Worm (Caenorhabditis elegans) whole organism, late embryonic: ENCODE measurements around the gene srw-29.
A peak's percentile ranks its signal among the peaks of the same experiment; 100 is the strongest.
"Not testable (repeated sequence)": the region's sequence is repeated elsewhere in the genome, so short reads cannot be mapped to it uniquely, and the experiment has no call there.

Source experiments
- C08G9.2 ChIP-seq: sonication (generic microtip); optimal IDR thresholded peaks from 2 replicates; lab custom pipeline; 2016; ENCODE audit warnings: mild to moderate bottlenecking, missing genetic modification characterization, moderate library complexity, missing compliant biosample characterization
- C38D4.7 ChIP-seq: fragments of 200-800 bp; sonication (Bioruptor generic); optimal IDR thresholded peaks from 2 replicates; lab custom pipeline; 2018; ENCODE audit warnings: mild to moderate bottlenecking, missing genetic modification characterization, moderate library complexity, missing compliant biosample characterization
- Y22D7AL.16 ChIP-seq: sonication (generic microtip); optimal IDR thresholded peaks from 2 replicates; lab custom pipeline; 2016; ENCODE audit warnings: missing genetic modification characterization, missing compliant biosample characterization
- ceh-19 ChIP-seq: fragments of 200-800 bp; sonication (Bioruptor generic); optimal IDR thresholded peaks from 2 replicates; lab custom pipeline; 2018; ENCODE audit warnings: mild to moderate bottlenecking, missing genetic modification characterization, missing compliant biosample characterization
- ceh-22 ChIP-seq: sonication (generic microtip); optimal IDR thresholded peaks from 2 replicates; lab custom pipeline; 2017; ENCODE audit warnings: missing biosample characterization, missing genetic modification characterization
- ceh-30 ChIP-seq: fragments of 150-350 bp; optimal IDR thresholded peaks from 2 replicates; lab custom pipeline; 2014; ENCODE audit warnings: missing biosample characterization, missing genetic modification characterization
- ceh-31 ChIP-seq: sonication (generic microtip); optimal IDR thresholded peaks from 2 replicates; lab custom pipeline; 2016; ENCODE audit warnings: missing genetic modification characterization, missing compliant biosample characterization
- ceh-6 ChIP-seq: fragments of 200-800 bp; sonication (Bioruptor generic); optimal IDR thresholded peaks from 2 replicates; lab custom pipeline; 2018; ENCODE audit warnings: mild to moderate bottlenecking, missing genetic modification characterization, missing compliant biosample characterization
- ceh-9 ChIP-seq: sonication (generic microtip); optimal IDR thresholded peaks from 2 replicates; lab custom pipeline; 2016; ENCODE audit warnings: mild to moderate bottlenecking, missing genetic modification characterization, inconsistent platforms, missing compliant biosample characterization
- che-1 ChIP-seq: sonication (generic microtip); optimal IDR thresholded peaks from 2 replicates; lab custom pipeline; 2016; ENCODE audit warnings: mild to moderate bottlenecking, missing genetic modification characterization, missing compliant biosample characterization
- dmd-4 ChIP-seq: sonication (generic microtip); optimal IDR thresholded peaks from 2 replicates; lab custom pipeline; 2016; ENCODE audit warnings: borderline replicate concordance, missing genetic modification characterization, missing compliant biosample characterization
- elt-2 ChIP-seq: sonication (generic microtip); optimal IDR thresholded peaks from 2 replicates; lab custom pipeline; 2016; ENCODE audit warnings: missing genetic modification reagents, missing genetic modification characterization, missing compliant biosample characterization
- elt-4 ChIP-seq: sonication (generic microtip); optimal IDR thresholded peaks from 2 replicates; lab custom pipeline; 2016; ENCODE audit warnings: missing genetic modification characterization, missing compliant biosample characterization
- ets-4 ChIP-seq: sonication (generic microtip); optimal IDR thresholded peaks from 2 replicates; lab custom pipeline; 2016; ENCODE audit warnings: missing genetic modification characterization, missing compliant biosample characterization
- fax-1 ChIP-seq: sonication (generic microtip); optimal IDR thresholded peaks from 2 replicates; lab custom pipeline; 2016; ENCODE audit warnings: missing genotype, missing genetic modification characterization, missing compliant biosample characterization
- fkh-10 ChIP-seq: fragments of 150-350 bp; optimal IDR thresholded peaks from 2 replicates; lab custom pipeline; 2014; ENCODE audit warnings: missing biosample characterization, missing genetic modification reagents, missing genetic modification characterization
- gmeb-2 ChIP-seq: sonication (generic microtip); optimal IDR thresholded peaks from 2 replicates; lab custom pipeline; 2016; ENCODE audit warnings: missing genetic modification characterization, inconsistent platforms, missing compliant biosample characterization
- lim-6 ChIP-seq: sonication (generic microtip); optimal IDR thresholded peaks from 2 replicates; lab custom pipeline; 2016; ENCODE audit warnings: missing genetic modification characterization, missing compliant biosample characterization
- lin-11 ChIP-seq: fragments of 200-800 bp; sonication (Bioruptor generic); optimal IDR thresholded peaks from 2 replicates; lab custom pipeline; 2018; ENCODE audit warnings: mild to moderate bottlenecking, missing genetic modification characterization, missing compliant biosample characterization
- mec-3 ChIP-seq: sonication (generic microtip); optimal IDR thresholded peaks from 2 replicates; lab custom pipeline; 2016; ENCODE audit warnings: borderline replicate concordance, missing genetic modification characterization, missing compliant biosample characterization
- odd-2 ChIP-seq: sonication (generic microtip); optimal IDR thresholded peaks from 2 replicates; lab custom pipeline; 2017; ENCODE audit warnings: antibody characterized with exemption, mild to moderate bottlenecking, missing genetic modification characterization, missing compliant biosample characterization
- pros-1 ChIP-seq: fragments of 150-350 bp; optimal IDR thresholded peaks from 2 replicates; lab custom pipeline; 2014; ENCODE audit warnings: missing biosample characterization, missing genetic modification reagents, missing genetic modification characterization
- sox-2 ChIP-seq: fragments of 200-800 bp; sonication (Bioruptor generic); IDR thresholded peaks from 2 replicates; pipeline ENCODE4 v1.3.6; 2022; ENCODE audit warnings: missing genetic modification reagents, missing genetic modification characterization, missing compliant biosample characterization
- sox-4 ChIP-seq: sonication (generic microtip); optimal IDR thresholded peaks from 2 replicates; lab custom pipeline; 2017; ENCODE audit warnings: mild to moderate bottlenecking, missing genetic modification characterization, inconsistent platforms, missing compliant biosample characterization
- syd-9 ChIP-seq: sonication (generic microtip); optimal IDR thresholded peaks from 2 replicates; lab custom pipeline; 2016; ENCODE audit warnings: mild to moderate bottlenecking, missing genetic modification characterization, moderate library complexity, missing compliant biosample characterization
- tbx-7 ChIP-seq: sonication (generic microtip); optimal IDR thresholded peaks from 2 replicates; lab custom pipeline; 2016; ENCODE audit warnings: missing genotype, missing genetic modification characterization, missing compliant biosample characterization
- unc-3 ChIP-seq, 2 experiments: fragments of 200-800 bp in 1 of 2; sonication (Bioruptor generic) in 1 of 2; sonication (generic microtip) in 1 of 2; conservative IDR thresholded peaks in 1 of 2; optimal IDR thresholded peaks in 1 of 2; 2 replicates each; pipeline versions ENCODE4 v1.3.6 to Lab custom; 2016 to 2022; ENCODE audit warnings: missing compliant biosample characterization in 2 of 2, missing genetic modification characterization in 2 of 2, missing genetic modification reagents in 1 of 2
- unc-42 ChIP-seq: sonication (generic microtip); optimal IDR thresholded peaks from 2 replicates; lab custom pipeline; 2016; ENCODE audit warnings: missing genotype, missing genetic modification characterization, missing compliant biosample characterization
- zip-5 ChIP-seq: sonication (generic microtip); optimal IDR thresholded peaks from 2 replicates; lab custom pipeline; 2016; ENCODE audit warnings: missing genetic modification characterization, missing compliant biosample characterization

The srw-29 gene

DNA sequence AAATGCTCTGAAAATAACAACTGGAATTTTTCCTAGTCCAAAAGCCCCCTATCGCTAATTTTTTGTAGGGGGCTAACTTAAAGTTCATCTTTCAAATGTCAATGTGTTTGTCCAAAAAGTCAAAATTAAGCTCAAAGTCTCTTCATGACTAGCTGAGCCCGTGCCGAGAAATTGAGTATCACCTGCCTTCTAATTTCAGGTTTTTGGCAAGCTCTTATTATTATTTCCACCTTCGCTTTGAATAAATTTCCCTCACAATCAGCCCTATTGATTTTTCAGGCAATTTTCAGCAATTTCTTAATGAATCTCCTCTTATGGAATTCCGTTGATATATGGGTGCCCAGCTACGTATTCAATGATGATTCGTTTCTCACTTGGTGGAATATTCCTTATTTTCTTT is 24.9 kb downstream of the srw-29 start, which contains the start of gene sre-36:
sre-36 (plus strand) TSS at position 301 of the 400 bp plus-strand sequence.
- TF ChIP-seq elt-2 (tag; lab: Kevin White, UChicago) (no peak), unc-3 (GFP tag; conservative IDR thresholded peaks at IDR 0.05; lab: Robert Waterston, UW) (no peak), unc-3 (tag; optimal IDR thresholded peaks at IDR 0.05; lab: Kevin White, UChicago) (no peak)

DNA sequence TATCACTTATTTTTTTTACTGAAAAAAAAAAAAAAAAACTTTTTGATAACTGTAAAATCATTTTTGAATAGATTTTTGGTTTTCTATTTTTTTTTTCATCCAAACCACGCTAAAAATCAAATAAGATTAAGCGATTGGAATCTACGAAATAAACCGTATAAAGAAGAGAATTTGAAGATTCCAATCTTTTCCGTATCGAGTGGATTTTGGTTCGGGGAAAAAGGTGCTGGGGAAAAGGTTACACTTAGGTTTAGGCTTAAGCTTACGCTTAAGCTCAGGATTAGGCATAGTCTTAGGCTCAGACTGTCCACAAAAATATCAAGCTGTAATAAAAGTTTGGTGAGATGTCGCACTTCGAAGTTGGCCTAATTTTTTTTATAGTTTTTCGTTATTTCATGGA is 28.6 kb downstream of the srw-29 start, which contains the start of gene F13A7.12:
F13A7.12 (plus strand) TSS at position 301 of the 400 bp plus-strand sequence.
- no peak for TF ChIP-seq elt-4 (tag; lab: Kevin White, UChicago)
- no peak for TF ChIP-seq ceh-6 (GFP tag; lab: Kevin White, UChicago)
- TF ChIP-seq fax-1 = no peak

DNA sequence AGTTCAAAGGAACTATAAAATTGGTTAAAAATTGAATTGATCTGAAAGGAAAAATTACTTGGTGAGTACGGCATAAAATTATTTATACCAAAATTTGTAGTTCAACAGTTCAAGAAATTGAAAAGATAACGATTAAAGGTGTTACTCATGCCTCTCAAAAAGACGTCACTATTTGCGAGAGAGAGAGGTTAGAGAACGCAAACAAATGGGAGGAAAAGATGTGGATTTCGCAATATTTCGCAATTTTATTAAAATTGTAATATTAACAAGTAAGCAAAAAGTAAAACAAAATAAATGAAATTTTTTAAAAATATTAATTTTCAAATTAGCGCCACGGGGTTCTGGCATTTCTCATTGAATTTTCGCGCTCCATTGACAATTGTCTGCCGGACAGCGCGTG is 29.2 kb downstream of the srw-29 start, which contains the start of gene F13A7.11:
F13A7.11 (minus strand) TSS at position 174 of the 400 bp plus-strand sequence.
- TF ChIP-seq elt-2 (tag; lab: Kevin White, UChicago) (peak; percentile 4), unc-42 (tag; lab: Kevin White, UChicago) (no peak), syd-9 (no peak), che-1 (no peak)
- TF ChIP-seq, all 69 proteins: peak for 1

DNA sequence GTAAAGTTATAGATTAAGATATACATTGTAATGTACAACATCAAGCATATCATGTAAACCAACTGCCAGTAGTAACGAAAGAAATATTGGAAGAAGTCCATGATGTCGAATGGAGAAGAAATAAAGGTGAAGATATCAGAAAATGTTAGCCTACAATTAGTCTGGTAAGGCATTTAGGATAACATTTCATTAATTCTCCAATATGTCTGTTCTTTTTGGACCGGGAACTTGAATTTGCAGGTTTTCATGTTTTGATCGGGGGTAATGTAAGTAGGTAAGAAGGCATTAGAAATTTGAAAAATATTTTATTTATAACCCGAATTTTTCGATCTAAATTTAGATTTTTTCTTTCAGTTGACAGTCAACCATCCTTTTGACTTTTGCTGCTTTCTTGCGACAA is 30.6 kb downstream of the srw-29 start, which contains the start of gene srd-63:
srd-63 (minus strand) TSS at position 101 of the 400 bp plus-strand sequence.
- TF ChIP-seq ceh-19 (GFP tag; lab: Kevin White, UChicago) (no peak), sox-2 (GFP tag; lab: Robert Waterston, UW) (no peak), ceh-30 (no peak), sox-4 (tag; lab: Kevin White, UChicago) (no peak), lim-6 (tag; lab: Kevin White, UChicago) (no peak), gmeb-2 (no peak), ceh-31 (tag; lab: Kevin White, UChicago) (no peak), Y22D7AL.16 (tag; lab: Kevin White, UChicago) (no peak), ceh-6 (GFP tag; lab: Kevin White, UChicago) (no peak), dmd-4 (no peak), pros-1 (tag; lab: Kevin White, UChicago) (no peak), ceh-9 (tag; lab: Kevin White, UChicago) (no peak)

DNA sequence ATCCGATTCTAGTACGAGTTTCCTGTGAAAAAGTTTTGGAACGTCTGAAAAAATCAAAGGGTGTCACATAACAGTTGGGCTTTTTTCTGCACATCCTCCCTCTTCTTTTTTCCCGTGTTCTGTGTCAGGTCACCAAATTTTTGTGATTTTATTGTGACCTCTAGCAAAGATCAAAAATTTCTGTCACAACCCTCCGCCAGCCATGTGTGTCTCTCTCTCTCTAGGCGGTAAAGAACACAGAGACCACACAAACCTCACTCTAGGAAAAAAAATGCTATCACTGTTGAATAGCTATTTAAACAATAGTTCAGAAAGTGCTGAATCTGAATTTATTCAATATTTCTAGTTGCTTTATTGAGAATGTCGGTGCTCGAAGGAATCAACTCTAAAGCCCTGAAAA is 33.7 kb downstream of the srw-29 start, which contains the start of gene gst-44:
gst-44 (plus strand) TSS at position 237 of the 400 bp plus-strand sequence.
- TF ChIP-seq tbx-7 (tag; lab: Kevin White, UChicago) (no peak), mec-3 (no peak), pros-1 (tag; lab: Kevin White, UChicago) (no peak), ceh-6 (GFP tag; lab: Kevin White, UChicago) (no peak), odd-2 (no peak), C08G9.2 (tag; lab: Kevin White, UChicago) (no peak)

DNA sequence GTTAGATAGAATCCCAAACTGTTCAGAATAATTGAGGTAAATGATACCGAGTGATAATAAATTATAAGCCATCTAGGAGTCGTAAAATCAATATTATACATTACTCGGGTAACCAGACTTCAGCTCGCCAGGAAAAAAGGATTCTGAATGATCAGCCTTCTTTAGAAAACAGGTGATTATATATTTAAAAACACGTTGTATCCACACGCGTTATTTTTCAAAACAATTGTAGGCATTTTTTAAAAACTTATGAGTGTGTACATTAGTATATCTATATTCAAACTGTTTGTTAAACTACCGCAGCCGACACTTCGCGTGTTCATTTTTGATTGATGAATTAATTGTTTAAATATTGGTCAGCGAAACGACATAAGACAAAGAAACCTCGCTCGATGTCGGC is 36.1 kb downstream of the srw-29 start, which contains the start of gene sri-65:
sri-65 (minus strand) TSS at position 101 of the 400 bp plus-strand sequence.
- TF ChIP-seq C38D4.7 (GFP tag; lab: Kevin White, UChicago) = no peak
- no peak for TF ChIP-seq sox-2 (GFP tag; lab: Robert Waterston, UW)
- TF ChIP-seq lin-11 (tag; lab: Kevin White, UChicago) = no peak
- no peak for TF ChIP-seq zip-5 (tag; lab: Kevin White, UChicago)
- TF ChIP-seq, all 69 proteins: peak for 0

DNA sequence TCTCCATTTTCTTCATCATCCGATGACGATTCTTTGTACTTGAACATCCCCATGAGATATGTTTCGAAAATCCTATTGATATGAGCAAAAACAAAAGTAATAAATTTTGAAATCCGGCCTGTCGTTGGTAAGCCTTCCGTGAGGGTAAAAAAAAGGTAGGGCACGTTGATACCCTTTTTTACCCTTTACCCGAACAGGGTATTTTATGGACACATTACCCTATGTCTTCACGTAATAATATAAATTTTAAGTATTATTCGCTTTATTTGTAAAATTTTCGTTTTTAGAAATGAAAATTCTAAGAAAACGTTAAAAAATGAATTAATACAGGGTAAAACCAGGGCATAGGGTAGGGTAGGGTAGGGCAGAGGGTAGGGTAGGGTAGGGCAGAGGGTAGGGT is 40.6 kb downstream of the srw-29 start, which contains the start of gene F13A7.7:
F13A7.7 (minus strand) TSS at position 101 of the 400 bp plus-strand sequence.
- TF ChIP-seq ceh-22 (tag; lab: Kevin White, UChicago); fkh-10 (GFP tag; lab: Kevin White, UChicago); ets-4 (tag; lab: Kevin White, UChicago): not testable (repeated sequence)
